Fruit fly (Drosophila melanogaster): ENCODE results near the gene Sec71.
A peak's percentile ranks its signal among the peaks of the same experiment; 100 is the strongest.

DNA sequence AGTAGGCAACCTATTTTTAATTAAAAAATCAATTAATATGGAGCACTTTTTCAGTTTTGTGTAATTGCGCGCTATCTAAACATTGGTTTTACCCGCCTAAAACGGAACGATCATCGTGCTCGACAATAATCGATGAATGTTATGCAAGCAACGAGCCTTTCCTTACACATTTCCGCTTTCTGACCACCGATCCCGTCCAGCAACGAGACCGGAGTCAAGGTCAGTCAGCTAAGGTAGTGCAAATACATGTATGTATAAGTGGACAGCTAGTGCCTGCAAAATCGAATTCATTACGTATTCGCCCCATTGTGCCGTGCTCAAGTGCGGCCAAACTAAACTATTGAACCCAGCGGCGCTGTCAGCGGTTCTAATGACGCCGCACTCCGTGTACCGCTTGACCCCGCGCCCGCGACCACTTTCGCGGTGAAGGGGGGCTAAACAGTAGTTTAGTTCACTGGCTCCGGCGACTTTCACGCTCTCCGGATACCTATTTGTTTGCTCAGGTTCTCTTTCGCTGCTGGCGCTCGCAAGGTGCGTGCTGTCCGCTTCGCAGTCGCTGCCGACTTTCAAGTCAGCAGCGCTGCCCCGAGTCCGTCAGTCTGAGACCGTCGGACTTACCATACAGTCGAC, 9.8 kb downstream of the Sec71 start, which contains the start of gene CAH1:
- TF ChIP-seq CG11617 (GFP tag; optimal IDR thresholded peaks at IDR 0.05) (no peak), ovo (GFP tag; optimal IDR thresholded peaks at IDR 0.05) (peak; percentile 23), CG1620 (GFP tag; optimal IDR thresholded peaks at IDR 0.05) (no peak), kay (GFP tag; ENCODE audit: borderline replicate concordance) (no peak), cic (GFP tag; optimal IDR thresholded peaks at IDR 0.05) (peak; percentile 52), cnc (optimal IDR thresholded peaks at IDR 0.05) (peak in 1 of 2 experiments; percentile 37), tj (GFP tag; optimal IDR thresholded peaks at IDR 0.05) (peak; percentile 32)

All from whole organism, adult.